Worm (Caenorhabditis elegans): Measurements from ENCODE around the gene acd-4.

ce11 chrV:8594105-8594964 is 43.7 kb upstream of the acd-4 start, which contains the start of gene tag-196:
- TF ChIP-seq ama-1 (optimal IDR thresholded peaks at IDR 0.05) (no peak), aly-2 (tag; optimal IDR thresholded peaks at IDR 0.05) (no peak), egl-27 (tag; optimal IDR thresholded peaks at IDR 0.05) (no peak), lir-3 (tag; optimal IDR thresholded peaks at IDR 0.05; ENCODE audit: poor library complexity) (no peak), ces-1 (GFP tag; optimal IDR thresholded peaks at IDR 0.05) (no peak), ztf-11 (tag; optimal IDR thresholded peaks at IDR 0.05) (peak in 1 of 2 experiments; percentile 15), skn-1 (tag; optimal IDR thresholded peaks at IDR 0.05) (no peak), unc-30 (tag; optimal IDR thresholded peaks at IDR 0.05) (no peak), xbp-1 (tag; optimal IDR thresholded peaks at IDR 0.05) (no peak)

All from whole organism, L1 larva.